Fruit fly (Drosophila melanogaster) whole organism: ENCODE results near the gene CG1999.

Experiments
- CG8478 ChIP-seq: fragments of >200 bp; optimal IDR thresholded peaks from 2 replicates; lab custom pipeline; 2018; ENCODE audit warnings: inconsistent platforms
- Dll ChIP-seq: fragments of >200 bp; optimal IDR thresholded peaks from 2 replicates; lab custom pipeline; 2017
- EcR ChIP-seq, 2 experiments: fragments of >200 bp; optimal IDR thresholded peaks; 2 replicates each; lab custom pipeline; 2017; ENCODE audit warnings: missing biosample characterization in 2 of 2, missing genetic modification characterization in 2 of 2, missing genetic modification reagents in 2 of 2
- pan ChIP-seq: fragments of >200 bp; optimal IDR thresholded peaks from 2 replicates; lab custom pipeline; 2017
- psq ChIP-seq: fragments of >200 bp; optimal IDR thresholded peaks from 2 replicates; lab custom pipeline; 2017
- usp ChIP-seq: fragments of >200 bp; optimal IDR thresholded peaks from 2 replicates; lab custom pipeline; 2017; ENCODE audit warnings: missing biosample characterization, missing genetic modification characterization, mixed read lengths

CG1999 gene

dm6 chrX:7324816-7325246, 33.8 kb upstream of the CG1999 start:
- no peak for TF ChIP-seq EcR (GFP tag; optimal IDR thresholded peaks at IDR 0.05; lab: Kevin White, UChicago)
- TF ChIP-seq CG8478 (lab: Kevin White, UChicago) = peak; percentile 16

dm6 chrX:7328746-7329145, 29.9 kb upstream of the CG1999 start, which contains the start of gene Acsf3:
Gene Acsf3, plus strand, starts transcription at chrX:7329046.
- TF ChIP-seq Dll (no peak), psq (lab: Kevin White, UChicago) (no peak), CG8478 (lab: Kevin White, UChicago) (no peak), pan (no peak), usp (GFP tag; lab: Kevin White, UChicago) (no peak), EcR (GFP tag; optimal IDR thresholded peaks at IDR 0.05; lab: Kevin White, UChicago) (no peak)

dm6 chrX:7332091-7332490, 26.5 kb upstream of the CG1999 start, which contains the start of gene CG42780:
Gene CG42780, minus strand, starts transcription at chrX:7332191.
- TF ChIP-seq EcR (GFP tag; optimal IDR thresholded peaks at IDR 0.05; lab: Kevin White, UChicago) (no peak), CG8478 (lab: Kevin White, UChicago) (no peak), Dll (no peak), usp (GFP tag; lab: Kevin White, UChicago) (no peak), pan (no peak), psq (lab: Kevin White, UChicago) (no peak)

dm6 chrX:7332493-7332892, 26.1 kb upstream of the CG1999 start:
- no peak for TF ChIP-seq EcR (GFP tag; optimal IDR thresholded peaks at IDR 0.05; lab: Kevin White, UChicago)
- TF ChIP-seq CG8478 (lab: Kevin White, UChicago) = no peak
- no peak for TF ChIP-seq usp (GFP tag; lab: Kevin White, UChicago)
- no peak for TF ChIP-seq psq (lab: Kevin White, UChicago)
- TF ChIP-seq Dll = no peak
- no peak for TF ChIP-seq pan

- TF ChIP-seq CG8478 (lab: Kevin White, UChicago) (no peak), EcR (GFP tag; optimal IDR thresholded peaks at IDR 0.05; lab: Kevin White, UChicago) (no peak), pan (no peak), usp (GFP tag; lab: Kevin White, UChicago) (no peak), Dll (no peak), psq (lab: Kevin White, UChicago) (no peak)
Observed at dm6 chrX:7333298-7333743, 25.3 kb upstream of the CG1999 start.

dm6 chrX:7333858-7334800, 24.5 kb upstream of the CG1999 start:
- TF ChIP-seq CG8478 (lab: Kevin White, UChicago) (no peak), psq (lab: Kevin White, UChicago) (no peak), pan (no peak), Dll (no peak), usp (GFP tag; lab: Kevin White, UChicago) (no peak), EcR (GFP tag; optimal IDR thresholded peaks at IDR 0.05; lab: Kevin White, UChicago) (no peak)

- TF ChIP-seq psq (lab: Kevin White, UChicago) (no peak), EcR (GFP tag; optimal IDR thresholded peaks at IDR 0.05; lab: Kevin White, UChicago) (no peak), CG8478 (lab: Kevin White, UChicago) (no peak), Dll (no peak), pan (no peak)
Observed at dm6 chrX:7334801-7335176, 23.8 kb upstream of the CG1999 start.

dm6 chrX:7335524-7335991, 23.0 kb upstream of the CG1999 start:
- TF ChIP-seq CG8478 (lab: Kevin White, UChicago) = no peak
- peak; percentile 11 to 70 for TF ChIP-seq EcR (GFP tag; optimal IDR thresholded peaks at IDR 0.05; lab: Kevin White, UChicago)

- TF ChIP-seq psq (lab: Kevin White, UChicago) = no peak
- no peak for TF ChIP-seq EcR (GFP tag; optimal IDR thresholded peaks at IDR 0.05; lab: Kevin White, UChicago)
- TF ChIP-seq pan = no peak
- no peak for TF ChIP-seq CG8478 (lab: Kevin White, UChicago)
- TF ChIP-seq Dll = no peak
- no peak for TF ChIP-seq usp (GFP tag; lab: Kevin White, UChicago)
Observed at dm6 chrX:7336121-7336961, 22.3 kb upstream of the CG1999 start.

- TF ChIP-seq usp (GFP tag; lab: Kevin White, UChicago) (no peak), psq (lab: Kevin White, UChicago) (no peak), pan (no peak), CG8478 (lab: Kevin White, UChicago) (no peak), Dll (no peak), EcR (GFP tag; optimal IDR thresholded peaks at IDR 0.05; lab: Kevin White, UChicago) (no peak)
Observed at dm6 chrX:7336962-7337844, 21.4 kb upstream of the CG1999 start, which contains the start of gene CBP. Gene CBP, plus strand, starts transcription at chrX:7337352.

- TF ChIP-seq psq (lab: Kevin White, UChicago) = no peak
- TF ChIP-seq CG8478 (lab: Kevin White, UChicago) = no peak
- no peak for TF ChIP-seq pan
- no peak for TF ChIP-seq EcR (GFP tag; optimal IDR thresholded peaks at IDR 0.05; lab: Kevin White, UChicago)
- TF ChIP-seq Dll = no peak
- no peak for TF ChIP-seq usp (GFP tag; lab: Kevin White, UChicago)
Observed at dm6 chrX:7337975-7338374, 20.6 kb upstream of the CG1999 start.
